Worm (Caenorhabditis elegans) whole organism, early embryonic: ENCODE measurements around the gene srj-33.

Experiments
- B0310.2 ChIP-seq: sonication (generic microtip); optimal IDR thresholded peaks from 2 replicates; lab custom pipeline; 2016; ENCODE audit warnings: mild to moderate bottlenecking, missing genetic modification characterization, missing compliant biosample characterization
- ama-1 ChIP-seq: fragments of 150-350 bp; optimal IDR thresholded peaks from 2 replicates; lab custom pipeline; 2014
- hmbx-1 ChIP-seq: sonication (generic microtip); optimal IDR thresholded peaks from 2 replicates; lab custom pipeline; 2016; ENCODE audit warnings: mild to moderate bottlenecking, missing genetic modification characterization, missing compliant biosample characterization
- hnd-1 ChIP-seq: sonication (generic microtip); optimal IDR thresholded peaks from 2 replicates; lab custom pipeline; 2016; ENCODE audit warnings: missing genetic modification characterization, missing compliant biosample characterization

- TF ChIP-seq hmbx-1 (tag; lab: Kevin White, UChicago) (no peak), ama-1 (lab: Kevin White, UChicago) (no peak), hnd-1 (tag; lab: Kevin White, UChicago) (no peak), B0310.2 (tag; lab: Kevin White, UChicago) (no peak)
Measured at ce11 chrV:9922481-9922880, 14.9 kb downstream of the srj-33 start, which contains the start of gene C50H2.7.
